Fruit fly (Drosophila melanogaster) whole organism, embryonic: ENCODE data around the gene LanB1.
A peak's percentile ranks its signal among the peaks of the same experiment; 100 is the strongest.

Source experiments
- Ada2b ChIP-seq: fragments of 200-800 bp; sonication (Bioruptor generic); IDR thresholded peaks from 2 replicates; pipeline ENCODE4 v1.3.6; 2022; ENCODE audit warnings: missing biosample characterization, missing genetic modification characterization
- B-H1 ChIP-seq: fragments of 200-800 bp; sonication (Bioruptor generic); IDR thresholded peaks from 3 replicates; pipeline ENCODE4 v1.3.6; 2022; ENCODE audit warnings: missing biosample characterization, missing genetic modification characterization
- Bdp1 ChIP-seq: fragments of 200-800 bp; sonication (Bioruptor generic); optimal IDR thresholded peaks from 3 replicates; lab custom pipeline; 2016; ENCODE audit warnings: missing biosample characterization, missing genetic modification characterization
- CG10431 ChIP-seq: fragments of 200-800 bp; sonication (Bioruptor generic); optimal IDR thresholded peaks from 3 replicates; lab custom pipeline; 2018; ENCODE audit warnings: missing biosample characterization, mild to moderate bottlenecking, missing genetic modification characterization
- CG11723 ChIP-seq: fragments of 200-800 bp; sonication (Bioruptor generic); optimal IDR thresholded peaks from 2 replicates; lab custom pipeline; 2017; ENCODE audit warnings: missing biosample characterization, mild to moderate bottlenecking, missing genetic modification characterization
- CG12104 ChIP-seq: fragments of 200-800 bp; sonication (Bioruptor generic); optimal IDR thresholded peaks from 3 replicates; lab custom pipeline; 2016; ENCODE audit warnings: missing biosample characterization, missing genetic modification characterization
- CG12659 ChIP-seq: fragments of 200-800 bp; sonication (Bioruptor generic); optimal IDR thresholded peaks from 3 replicates; lab custom pipeline; 2017; ENCODE audit warnings: mild to moderate bottlenecking, missing biosample characterization, missing genetic modification reagents, missing genetic modification characterization
- CG13624 ChIP-seq: fragments of 200-800 bp; sonication (Bioruptor generic); optimal IDR thresholded peaks from 2 replicates; lab custom pipeline; 2016; ENCODE audit warnings: missing biosample characterization, missing genetic modification characterization
- CG15073 ChIP-seq: fragments of 200-800 bp; sonication (Bioruptor generic); optimal IDR thresholded peaks from 2 replicates; lab custom pipeline; 2016; ENCODE audit warnings: missing biosample characterization, missing genetic modification characterization
- CG15269 ChIP-seq: fragments of 200-800 bp; sonication (Bioruptor generic); optimal IDR thresholded peaks from 2 replicates; lab custom pipeline; 2018; ENCODE audit warnings: missing biosample characterization, mild to moderate bottlenecking, missing genetic modification characterization, moderate library complexity
- CG1602 ChIP-seq: fragments of 200-800 bp; sonication (Bioruptor generic); optimal IDR thresholded peaks from 3 replicates; lab custom pipeline; 2016; ENCODE audit warnings: missing biosample characterization, missing genetic modification characterization
- CG17829 ChIP-seq: fragments of 200-800 bp; optimal IDR thresholded peaks from 2 replicates; lab custom pipeline; 2019; ENCODE audit warnings: missing biosample characterization, mild to moderate bottlenecking, missing genetic modification characterization, moderate library complexity
- CG2889 ChIP-seq: fragments of 200-800 bp; sonication (Bioruptor generic); IDR thresholded peaks from 3 replicates; pipeline ENCODE4 v1.3.6; 2022; ENCODE audit warnings: missing biosample characterization, missing genetic modification characterization
- CG31365 ChIP-seq: fragments of 200-800 bp; sonication (Bioruptor generic); optimal IDR thresholded peaks from 2 replicates; lab custom pipeline; 2018; ENCODE audit warnings: missing biosample characterization, mild to moderate bottlenecking, missing genetic modification characterization
- CG32772 ChIP-seq: fragments of 200-800 bp; sonication (Bioruptor generic); IDR thresholded peaks from 2 replicates; pipeline ENCODE4 v1.3.6; 2022; ENCODE audit warnings: missing biosample characterization, missing genetic modification characterization
- CG33213 ChIP-seq: fragments of 200-800 bp; sonication (Bioruptor generic); optimal IDR thresholded peaks from 3 replicates; lab custom pipeline; 2016; ENCODE audit warnings: missing biosample characterization, missing genetic modification characterization
- CG3407 ChIP-seq: fragments of 200-800 bp; sonication (Bioruptor generic); optimal IDR thresholded peaks from 2 replicates; lab custom pipeline; 2018; ENCODE audit warnings: missing biosample characterization, mild to moderate bottlenecking, missing genetic modification characterization
- CG34224 ChIP-seq: fragments of 200-800 bp; sonication (Bioruptor generic); IDR thresholded peaks from 3 replicates; pipeline ENCODE4 v1.3.6; 2022; ENCODE audit warnings: missing biosample characterization, missing genetic modification characterization; ENCODE audit not compliant: partially characterized antibody
- CG6683 ChIP-seq: fragments of 200-800 bp; sonication (Bioruptor generic); optimal IDR thresholded peaks from 2 replicates; lab custom pipeline; 2017; ENCODE audit warnings: missing biosample characterization, mild to moderate bottlenecking, missing genetic modification characterization, missing genetic modification reagents
- CG7786 ChIP-seq: fragments of 200-800 bp; sonication (Bioruptor generic); optimal IDR thresholded peaks from 2 replicates; lab custom pipeline; 2016; ENCODE audit warnings: missing biosample characterization, missing genetic modification characterization
- CG9817 ChIP-seq: fragments of 200-800 bp; sonication (Bioruptor generic); optimal IDR thresholded peaks from 2 replicates; lab custom pipeline; 2018; ENCODE audit warnings: missing biosample characterization, mild to moderate bottlenecking, missing genetic modification characterization, moderate library complexity
- CrebB ChIP-seq: fragments of 200-800 bp; sonication (Bioruptor generic); optimal IDR thresholded peaks from 3 replicates; lab custom pipeline; 2018; ENCODE audit warnings: missing biosample characterization, mild to moderate bottlenecking, missing genetic modification characterization
- D19A ChIP-seq: fragments of 200-800 bp; optimal IDR thresholded peaks from 3 replicates; lab custom pipeline; 2019; ENCODE audit warnings: missing biosample characterization, mild to moderate bottlenecking, missing genetic modification characterization, moderate library complexity
- Dbx ChIP-seq: fragments of 200-800 bp; sonication (Bioruptor generic); IDR thresholded peaks from 3 replicates; pipeline ENCODE4 v1.3.6; 2022; ENCODE audit warnings: missing biosample characterization, missing genetic modification characterization
- Doc2 ChIP-seq: fragments of 200-800 bp; sonication (Bioruptor generic); IDR thresholded peaks from 2 replicates; pipeline ENCODE4 v1.3.6; 2022; ENCODE audit warnings: missing biosample characterization, missing genetic modification characterization
- E2f1 ChIP-seq: fragments of 200-800 bp; sonication (Bioruptor generic); IDR thresholded peaks from 2 replicates; pipeline ENCODE4 v1.3.6; 2022; ENCODE audit warnings: missing biosample characterization, missing genetic modification characterization
- Eip74EF ChIP-seq, 2 experiments: fragments of 200-800 bp in 1 of 2; fragments of >200 bp in 1 of 2; sonication (Bioruptor generic) in 1 of 2; optimal IDR thresholded peaks; 2 replicates each; lab custom pipeline; 2017 to 2019; ENCODE audit warnings: missing biosample characterization in 2 of 2, missing genetic modification characterization in 2 of 2, mild to moderate bottlenecking in 1 of 2, moderate library complexity in 1 of 2
- GATAe ChIP-seq: fragments of 200-800 bp; sonication (Bioruptor generic); conservative IDR thresholded peaks from 2 replicates; pipeline ENCODE4 v1.3.6; 2022; ENCODE audit warnings: missing biosample characterization, missing genetic modification characterization
- Meics ChIP-seq: fragments of 200-800 bp; sonication (Bioruptor generic); optimal IDR thresholded peaks from 2 replicates; lab custom pipeline; 2017; ENCODE audit warnings: missing biosample characterization, mild to moderate bottlenecking, missing genetic modification characterization
- Oli ChIP-seq: fragments of 200-800 bp; sonication (Bioruptor generic); optimal IDR thresholded peaks from 2 replicates; lab custom pipeline; 2018; ENCODE audit warnings: missing biosample characterization, mild to moderate bottlenecking, missing genetic modification characterization, moderate library complexity
- Optix ChIP-seq: fragments of 200-800 bp; sonication (Bioruptor generic); IDR thresholded peaks from 3 replicates; pipeline ENCODE4 v1.3.6; 2022; ENCODE audit warnings: missing biosample characterization, missing genetic modification characterization
- Ravus ChIP-seq: fragments of 200-800 bp; sonication (Bioruptor generic); IDR thresholded peaks from 2 replicates; pipeline ENCODE4 v1.3.6; 2022; ENCODE audit warnings: missing biosample characterization, missing genetic modification characterization
- Scr ChIP-seq: fragments of 200-800 bp; sonication (Bioruptor generic); IDR thresholded peaks from 2 replicates; pipeline ENCODE4 v1.3.6; 2022; ENCODE audit warnings: missing biosample characterization, missing genetic modification characterization; ENCODE audit not compliant: partially characterized antibody
- Sox102F ChIP-seq: fragments of 200-800 bp; sonication (Bioruptor generic); optimal IDR thresholded peaks from 2 replicates; lab custom pipeline; 2018; ENCODE audit warnings: missing biosample characterization, mild to moderate bottlenecking, missing genetic modification characterization, moderate library complexity
- Spps ChIP-seq: fragments of 200-800 bp; sonication (Bioruptor generic); optimal IDR thresholded peaks from 2 replicates; lab custom pipeline; 2018; ENCODE audit warnings: missing biosample characterization, mild to moderate bottlenecking, missing genetic modification characterization
- cas ChIP-seq: fragments of 200-800 bp; sonication (Bioruptor generic); IDR thresholded peaks from 2 replicates; pipeline ENCODE4 v1.3.6; 2022; ENCODE audit warnings: missing biosample characterization, missing genetic modification characterization
- dati ChIP-seq: fragments of 200-800 bp; sonication (Bioruptor generic); IDR thresholded peaks from 2 replicates; pipeline ENCODE4 v1.3.6; 2022; ENCODE audit warnings: missing biosample characterization, missing genetic modification characterization
- fd96Cb ChIP-seq: fragments of 200-800 bp; sonication (Bioruptor generic); optimal IDR thresholded peaks from 2 replicates; lab custom pipeline; 2018; ENCODE audit warnings: missing biosample characterization, mild to moderate bottlenecking, missing genetic modification characterization, moderate library complexity
- gcm2 ChIP-seq: fragments of 200-800 bp; sonication (Bioruptor generic); optimal IDR thresholded peaks from 2 replicates; lab custom pipeline; 2016; ENCODE audit warnings: missing biosample characterization, missing genetic modification characterization
- klu ChIP-seq: fragments of 200-800 bp; sonication (Bioruptor generic); IDR thresholded peaks from 2 replicates; pipeline ENCODE4 v1.3.6; 2022; ENCODE audit warnings: missing biosample characterization, missing genetic modification characterization
- nau ChIP-seq: fragments of 200-800 bp; sonication (Bioruptor generic); optimal IDR thresholded peaks from 3 replicates; lab custom pipeline; 2017; ENCODE audit warnings: missing biosample characterization, mild to moderate bottlenecking, missing genetic modification characterization, missing genetic modification reagents
- nerfin-1 ChIP-seq: fragments of 200-800 bp; sonication (Bioruptor generic); optimal IDR thresholded peaks from 3 replicates; lab custom pipeline; 2019; ENCODE audit warnings: missing biosample characterization, mild to moderate bottlenecking, missing genetic modification characterization, moderate library complexity
- odd ChIP-seq: fragments of 200-800 bp; sonication (Bioruptor generic); optimal IDR thresholded peaks from 2 replicates; lab custom pipeline; 2017; ENCODE audit warnings: missing biosample characterization, mild to moderate bottlenecking, missing genetic modification characterization
- sc ChIP-seq, 3 experiments: fragments of >200 bp in 2 of 3; fragments of 200-800 bp in 1 of 3; sonication (Bioruptor generic) in 1 of 3; optimal IDR thresholded peaks; 2 replicates in 2 of 3; 3 replicates in 1 of 3; lab custom pipeline; 2017; ENCODE audit warnings: mild to moderate bottlenecking in 1 of 3, missing biosample characterization in 1 of 3, missing genetic modification characterization in 1 of 3, missing genetic modification reagents in 1 of 3
- sd ChIP-seq: fragments of 200-800 bp; sonication (Bioruptor generic); optimal IDR thresholded peaks from 3 replicates; lab custom pipeline; 2018; ENCODE audit warnings: missing biosample characterization, mild to moderate bottlenecking, missing genetic modification characterization, moderate library complexity
- sisA ChIP-seq: fragments of 200-800 bp; sonication (Bioruptor generic); IDR thresholded peaks from 2 replicates; pipeline ENCODE4 v1.3.6; 2022; ENCODE audit warnings: missing biosample characterization, missing genetic modification characterization
- slbo ChIP-seq: fragments of 200-800 bp; sonication (Bioruptor generic); IDR thresholded peaks from 2 replicates; pipeline ENCODE4 v1.3.6; 2022; ENCODE audit warnings: missing biosample characterization, missing genetic modification characterization
- slou ChIP-seq: fragments of 200-800 bp; sonication (Bioruptor generic); optimal IDR thresholded peaks from 3 replicates; lab custom pipeline; 2016; ENCODE audit warnings: missing biosample characterization, missing genetic modification characterization
- tap ChIP-seq: fragments of 200-800 bp; optimal IDR thresholded peaks from 3 replicates; lab custom pipeline; 2019; ENCODE audit warnings: missing biosample characterization, mild to moderate bottlenecking, missing genetic modification characterization, moderate library complexity
- vvl ChIP-seq: fragments of 200-800 bp; sonication (Bioruptor generic); IDR thresholded peaks from 2 replicates; pipeline ENCODE4 v1.3.6; 2022; ENCODE audit warnings: missing biosample characterization, missing genetic modification characterization
- wdn ChIP-seq: fragments of 200-800 bp; sonication (Bioruptor generic); IDR thresholded peaks from 2 replicates; pipeline ENCODE4 v1.3.6; 2022; ENCODE audit warnings: missing biosample characterization, missing genetic modification characterization

Gene LanB1

DNA sequence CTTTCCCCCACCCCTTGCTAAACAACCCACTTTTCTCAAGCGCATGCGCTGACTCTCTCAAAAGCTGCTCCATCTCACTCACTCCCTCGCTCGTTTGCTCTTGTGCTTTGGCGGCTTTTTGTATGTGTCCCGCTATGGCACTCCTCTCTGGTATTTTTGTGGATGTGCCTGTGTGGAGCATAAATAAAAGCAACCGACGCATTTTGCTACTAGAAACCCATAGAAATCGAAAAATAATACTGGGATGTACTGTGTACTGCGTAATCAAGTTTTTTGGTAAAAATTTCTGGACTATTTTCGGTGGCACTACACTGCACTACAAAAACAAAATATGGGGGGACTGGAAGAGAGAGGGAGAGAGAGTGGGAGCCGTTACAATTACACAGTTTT is 1.5 kb upstream of the LanB1 start (continued):
- TF ChIP-seq dati (GFP tag; lab: Robert Waterston, UW) (no peak), Scr (GFP tag; lab: Robert Waterston, UW) (no peak), fd96Cb (tag; lab: Kevin White, UChicago) (no peak), Optix (GFP tag; lab: Robert Waterston, UW) (no peak), Eip74EF (GFP tag; optimal IDR thresholded peaks at IDR 0.05; lab: Kevin White, UChicago) (no peak), slbo (GFP tag; lab: Robert Waterston, UW) (0 out of 2 replicates have a peak, but pooled peaks have one; percentile 10), CG15269 (no peak), cas (GFP tag; lab: Robert Waterston, UW) (no peak), Sox102F (GFP tag; lab: Kevin White, UChicago) (no peak), sisA (GFP tag; lab: Robert Waterston, UW) (no peak), CG33213 (GFP tag; lab: Kevin White, UChicago) (no peak), slou (GFP tag; lab: Kevin White, UChicago) (no peak), CG34224 (GFP tag; lab: Robert Waterston, UW) (no peak), sd (tag; lab: Kevin White, UChicago) (peak; percentile 98), tap (tag; lab: Kevin White, UChicago) (peak; percentile 20), CG3407 (GFP tag; lab: Kevin White, UChicago) (no peak), CG9817 (tag; lab: Kevin White, UChicago) (peak; percentile 7), CG15073 (GFP tag; lab: Kevin White, UChicago) (no peak), klu (no peak), CG10431 (GFP tag; lab: Kevin White, UChicago) (no peak), CG12104 (no peak), CG11723 (GFP tag; lab: Kevin White, UChicago) (no peak), CG31365 (tag; lab: Kevin White, UChicago) (no peak), odd (GFP tag; lab: Kevin White, UChicago) (no peak), CG17829 (tag; lab: Kevin White, UChicago) (no peak), Meics (GFP tag; lab: Kevin White, UChicago) (peak; percentile 25), Bdp1 (GFP tag; lab: Kevin White, UChicago) (no peak), Spps (tag; lab: Kevin White, UChicago) (no peak), CG1602 (GFP tag; lab: Kevin White, UChicago) (no peak), nau (no peak), Ravus (GFP tag; lab: Robert Waterston, UW) (no peak), CG32772 (GFP tag; lab: Robert Waterston, UW) (no peak), CG12659 (GFP tag; lab: Kevin White, UChicago) (peak; percentile 50), CG7786 (peak; percentile 10), CrebB (tag; lab: Kevin White, UChicago) (no peak), E2f1 (no peak; the same call in 1 of the 2 replicates), B-H1 (GFP tag; lab: Robert Waterston, UW) (no peak), Ada2b (no peak), sc (optimal IDR thresholded peaks at IDR 0.05; lab: Kevin White, UChicago) (no peak), sc (GFP tag; optimal IDR thresholded peaks at IDR 0.05; lab: Kevin White, UChicago) (no peak), CG6683 (GFP tag; lab: Kevin White, UChicago) (no peak), D19A (tag; lab: Kevin White, UChicago) (no peak), GATAe (GFP tag; lab: Robert Waterston, UW) (no peak), Dbx (peak; percentile 62; the same call in 2 of the 3 replicates), CG13624 (peak; percentile 61), Oli (tag; lab: Kevin White, UChicago) (no peak), Doc2 (GFP tag; lab: Robert Waterston, UW) (no peak), CG2889 (GFP tag; lab: Robert Waterston, UW) (peak; percentile 29; the same call in 1 of the 3 replicates), wdn (GFP tag; lab: Robert Waterston, UW) (no peak), vvl (GFP tag; lab: Robert Waterston, UW) (peak; percentile 49; the same call in 1 of the 2 replicates), gcm2 (GFP tag; lab: Kevin White, UChicago) (no peak), nerfin-1 (tag; lab: Kevin White, UChicago) (peak; percentile 95)
